Worm (Caenorhabditis elegans): ENCODE results near the gene F35F11.2.

The F35F11.2 gene

ce11 chrIV:4063573-4063972, 23.5 kb downstream of the F35F11.2 start, which contains the start of gene ilys-6:
Gene ilys-6, minus strand, starts transcription at chrIV:4063673.
- TF ChIP-seq ceh-45 (GFP tag; IDR thresholded peaks at IDR 0.05) (no peak), sdc-2 (tag; optimal IDR thresholded peaks at IDR 0.05) (no peak), nhr-11 (tag; optimal IDR thresholded peaks at IDR 0.05) (no peak), ceh-48 (tag; optimal IDR thresholded peaks at IDR 0.05) (no peak), C08G9.2 (tag; optimal IDR thresholded peaks at IDR 0.05) (no peak), pha-2 (tag; optimal IDR thresholded peaks at IDR 0.05) (no peak), mec-3 (tag; optimal IDR thresholded peaks at IDR 0.05; ENCODE audit: borderline replicate concordance) (no peak), ref-2 (tag; optimal IDR thresholded peaks at IDR 0.05) (no peak), elt-2 (tag; optimal IDR thresholded peaks at IDR 0.05) (no peak), unc-55 (GFP tag; optimal IDR thresholded peaks at IDR 0.05) (no peak), che-1 (tag; optimal IDR thresholded peaks at IDR 0.05) (no peak), gmeb-2 (tag; optimal IDR thresholded peaks at IDR 0.05) (no peak), C38D4.7 (GFP tag; optimal IDR thresholded peaks at IDR 0.05) (no peak), K09A11.1 (tag; optimal IDR thresholded peaks at IDR 0.05; ENCODE audit: insufficient read depth) (no peak), pqm-1 (tag; optimal IDR thresholded peaks at IDR 0.05) (no peak), unc-3 (GFP tag; conservative IDR thresholded peaks at IDR 0.05) (no peak), unc-3 (tag; optimal IDR thresholded peaks at IDR 0.05) (no peak), ceh-9 (tag; optimal IDR thresholded peaks at IDR 0.05) (no peak)

ce11 chrIV:4067336-4067735, 27.3 kb downstream of the F35F11.2 start:
- no peak for TF ChIP-seq ceh-34 (tag; optimal IDR thresholded peaks at IDR 0.05)
- no peak for TF ChIP-seq nfya-1 (tag; optimal IDR thresholded peaks at IDR 0.05)
- TF ChIP-seq hlh-30 (tag; optimal IDR thresholded peaks at IDR 0.05; ENCODE audit: insufficient read depth), result no peak
- no peak for TF ChIP-seq ztf-16 (tag; optimal IDR thresholded peaks at IDR 0.05)
- TF ChIP-seq pha-2 (tag; optimal IDR thresholded peaks at IDR 0.05), result no peak
- TF ChIP-seq nhr-11 (tag; optimal IDR thresholded peaks at IDR 0.05), result no peak
- TF ChIP-seq hlh-13 (GFP tag; optimal IDR thresholded peaks at IDR 0.05), result no peak
- no peak for TF ChIP-seq ceh-18 (tag; optimal IDR thresholded peaks at IDR 0.05)
- TF ChIP-seq eyg-1 (tag; optimal IDR thresholded peaks at IDR 0.05), result no peak
- TF ChIP-seq pqm-1 (tag; optimal IDR thresholded peaks at IDR 0.05), result no peak
- TF ChIP-seq K09A11.1 (tag; optimal IDR thresholded peaks at IDR 0.05; ENCODE audit: insufficient read depth), result no peak
- no peak for TF ChIP-seq hlh-15 (tag; optimal IDR thresholded peaks at IDR 0.05)
- no peak for TF ChIP-seq zip-5 (tag; optimal IDR thresholded peaks at IDR 0.05)
- no peak for TF ChIP-seq T23F11.4 (GFP tag; optimal IDR thresholded peaks at IDR 0.05)
- no peak for TF ChIP-seq sox-4 (tag; optimal IDR thresholded peaks at IDR 0.05)
- no peak for TF ChIP-seq lim-6 (tag; optimal IDR thresholded peaks at IDR 0.05)
- no peak for TF ChIP-seq hlh-6 (tag; optimal IDR thresholded peaks at IDR 0.05)
- TF ChIP-seq ceh-24 (tag; optimal IDR thresholded peaks at IDR 0.05), result no peak
- no peak for TF ChIP-seq ceh-31 (tag; optimal IDR thresholded peaks at IDR 0.05)
- TF ChIP-seq sdc-2 (tag; optimal IDR thresholded peaks at IDR 0.05), result no peak

DNA sequence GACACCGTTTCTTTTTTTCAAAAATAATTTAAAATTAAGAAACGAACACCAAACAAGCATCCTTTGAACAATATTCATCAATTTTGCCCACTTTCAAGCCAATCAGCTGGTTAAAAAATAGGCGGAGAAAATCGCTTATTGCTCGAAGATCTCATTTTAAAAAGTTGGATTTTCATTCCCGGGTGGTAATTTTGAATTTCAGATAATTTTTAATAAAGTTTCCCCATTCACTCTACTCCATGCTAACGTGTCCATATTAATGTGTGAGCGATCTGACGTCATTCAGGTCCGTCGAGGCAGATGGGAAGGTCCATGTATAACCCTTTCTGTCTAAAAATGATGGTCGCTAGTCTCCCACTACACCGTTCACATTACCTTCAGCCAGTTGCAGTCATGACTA, 28.4 kb downstream of the F35F11.2 start, which contains the start of gene fbxb-55:
fbxb-55 (plus strand) TSS at position 301 of the 400 bp plus-strand sequence.
- no peak for TF ChIP-seq che-1 (tag; optimal IDR thresholded peaks at IDR 0.05)
- TF ChIP-seq F13H6.1 (tag; optimal IDR thresholded peaks at IDR 0.05), result no peak
- TF ChIP-seq hlh-30 (tag; optimal IDR thresholded peaks at IDR 0.05; ENCODE audit: insufficient read depth), result no peak
- no peak for TF ChIP-seq ceh-48 (tag; optimal IDR thresholded peaks at IDR 0.05)
- TF ChIP-seq syd-9 (tag; optimal IDR thresholded peaks at IDR 0.05), result no peak
- no peak for TF ChIP-seq unc-42 (tag; optimal IDR thresholded peaks at IDR 0.05)
- no peak for TF ChIP-seq ttx-3 (tag; optimal IDR thresholded peaks at IDR 0.05)
- no peak for TF ChIP-seq rnt-1 (tag; optimal IDR thresholded peaks at IDR 0.05)
- TF ChIP-seq C08G9.2 (tag; optimal IDR thresholded peaks at IDR 0.05), result no peak
- no peak for TF ChIP-seq unc-3 (GFP tag; conservative IDR thresholded peaks at IDR 0.05)
- TF ChIP-seq unc-3 (tag; optimal IDR thresholded peaks at IDR 0.05), result no peak
- TF ChIP-seq tbx-7 (tag; optimal IDR thresholded peaks at IDR 0.05), result no peak
- TF ChIP-seq gmeb-2 (tag; optimal IDR thresholded peaks at IDR 0.05), result no peak
- no peak for TF ChIP-seq madf-2 (tag; optimal IDR thresholded peaks at IDR 0.05)
- TF ChIP-seq sox-2 (GFP tag; IDR thresholded peaks at IDR 0.05), result no peak
- no peak for TF ChIP-seq elt-2 (tag; optimal IDR thresholded peaks at IDR 0.05)
- TF ChIP-seq nhr-232 (tag; optimal IDR thresholded peaks at IDR 0.05), result no peak
- TF ChIP-seq pha-4 (tag; optimal IDR thresholded peaks at IDR 0.05), result no peak
- no peak for TF ChIP-seq T23F11.4 (GFP tag; optimal IDR thresholded peaks at IDR 0.05)
- TF ChIP-seq Y22D7AL.16 (tag; optimal IDR thresholded peaks at IDR 0.05), result no peak

All from whole organism, late embryonic.